Fruit fly (Drosophila melanogaster): Measurements from ENCODE around the gene ATPsynbetaL.

- no peak for TF ChIP-seq Sin3A (optimal IDR thresholded peaks at IDR 0.05)
- no peak for TF ChIP-seq dimm (GFP tag; IDR thresholded peaks at IDR 0.05)
- TF ChIP-seq CG4328 (GFP tag; optimal IDR thresholded peaks at IDR 0.05): no peak
- TF ChIP-seq tgo (GFP tag; IDR thresholded peaks at IDR 0.05): no peak
- no peak for TF ChIP-seq CG15011 (GFP tag; optimal IDR thresholded peaks at IDR 0.05)
- TF ChIP-seq shn (GFP tag; optimal IDR thresholded peaks at IDR 0.05): no peak
- no peak for TF ChIP-seq CG9876 (GFP tag; optimal IDR thresholded peaks at IDR 0.05)
- TF ChIP-seq trh (GFP tag; optimal IDR thresholded peaks at IDR 0.05): no peak
- no peak for TF ChIP-seq ttk (GFP tag; IDR thresholded peaks at IDR 0.05)
- TF ChIP-seq CG3065 (GFP tag; optimal IDR thresholded peaks at IDR 0.05): no peak
- TF ChIP-seq ERR (GFP tag; optimal IDR thresholded peaks at IDR 0.05): no peak
These were observed 2.4 kb downstream of the ATPsynbetaL start, which contains the start of gene IleRS-m for dm6 chr3L:16100059-16100458.

Data from whole organism, embryonic.